Fruit fly (Drosophila melanogaster) whole organism, embryonic: ENCODE results near the gene CG43679.

Experiments used
- Atf6 ChIP-seq: fragments of 200-800 bp; sonication (Bioruptor generic); IDR thresholded peaks from 2 replicates; pipeline ENCODE4 v1.3.6; 2022; ENCODE audit warnings: missing biosample characterization, missing genetic modification characterization
- Bdp1 ChIP-seq: fragments of 200-800 bp; sonication (Bioruptor generic); optimal IDR thresholded peaks from 3 replicates; lab custom pipeline; 2016; ENCODE audit warnings: missing biosample characterization, missing genetic modification characterization
- CG10543 ChIP-seq: fragments of 200-800 bp; sonication (Bioruptor generic); optimal IDR thresholded peaks from 3 replicates; lab custom pipeline; 2017; ENCODE audit warnings: missing biosample characterization, mild to moderate bottlenecking, missing genetic modification characterization, moderate library complexity
- CG11093 ChIP-seq: fragments of 200-800 bp; sonication (Bioruptor generic); IDR thresholded peaks from 3 replicates; pipeline ENCODE4 v1.3.6; 2022; ENCODE audit warnings: missing biosample characterization, missing genetic modification characterization
- CG11695 ChIP-seq: fragments of 200-800 bp; sonication (Bioruptor generic); IDR thresholded peaks from 3 replicates; pipeline ENCODE4 v1.3.6; 2022; ENCODE audit warnings: missing biosample characterization, missing genetic modification characterization
- CG1233 ChIP-seq: fragments of 200-800 bp; sonication (Bioruptor generic); optimal IDR thresholded peaks from 4 replicates; lab custom pipeline; 2018; ENCODE audit warnings: missing biosample characterization, mild to moderate bottlenecking, missing genetic modification characterization
- CG1603 ChIP-seq: fragments of 200-800 bp; sonication (Bioruptor generic); optimal IDR thresholded peaks from 2 replicates; lab custom pipeline; 2019; ENCODE audit warnings: missing biosample characterization, mild to moderate bottlenecking, missing genetic modification characterization, moderate library complexity
- CG17186 ChIP-seq: fragments of 200-800 bp; sonication (Bioruptor generic); optimal IDR thresholded peaks from 3 replicates; lab custom pipeline; 2017; ENCODE audit warnings: missing biosample characterization, missing genetic modification reagents, missing genetic modification characterization
- CG17912 ChIP-seq: fragments of 200-800 bp; sonication (Bioruptor generic); optimal IDR thresholded peaks from 2 replicates; lab custom pipeline; 2018; ENCODE audit warnings: missing biosample characterization, mild to moderate bottlenecking, missing genetic modification characterization
- CG2202 ChIP-seq: fragments of 200-800 bp; sonication (Bioruptor generic); optimal IDR thresholded peaks from 2 replicates; lab custom pipeline; 2018; ENCODE audit warnings: missing biosample characterization, mild to moderate bottlenecking, missing genetic modification characterization
- CG3163 ChIP-seq: fragments of 200-800 bp; sonication (Bioruptor generic); optimal IDR thresholded peaks from 3 replicates; lab custom pipeline; 2016; ENCODE audit warnings: missing biosample characterization, missing genetic modification characterization
- CG32767 ChIP-seq: fragments of 200-800 bp; sonication (Bioruptor generic); IDR thresholded peaks from 2 replicates; pipeline ENCODE4 v1.3.6; 2022; ENCODE audit warnings: missing biosample characterization, missing genetic modification characterization
- CG34224 ChIP-seq: fragments of 200-800 bp; sonication (Bioruptor generic); IDR thresholded peaks from 3 replicates; pipeline ENCODE4 v1.3.6; 2022; ENCODE audit warnings: missing biosample characterization, missing genetic modification characterization; ENCODE audit not compliant: partially characterized antibody
- CG34376 ChIP-seq: fragments of 200-800 bp; sonication (Bioruptor generic); optimal IDR thresholded peaks from 2 replicates; lab custom pipeline; 2018; ENCODE audit warnings: missing biosample characterization, mild to moderate bottlenecking, missing genetic modification characterization
- CG34422 ChIP-seq: fragments of 200-800 bp; sonication (Bioruptor generic); IDR thresholded peaks from 3 replicates; pipeline ENCODE4 v1.3.6; 2022; ENCODE audit warnings: missing biosample characterization, missing genetic modification characterization
- CG3847 ChIP-seq: fragments of 200-800 bp; sonication (Bioruptor generic); IDR thresholded peaks from 2 replicates; pipeline ENCODE4 v1.3.6; 2022; ENCODE audit warnings: missing biosample characterization, missing genetic modification characterization
- CG4424 ChIP-seq: fragments of 200-800 bp; sonication (Bioruptor generic); optimal IDR thresholded peaks from 3 replicates; lab custom pipeline; 2016; ENCODE audit warnings: missing biosample characterization, missing genetic modification characterization
- CG6791 ChIP-seq: fragments of 200-800 bp; sonication (Bioruptor generic); IDR thresholded peaks from 3 replicates; pipeline ENCODE4 v1.3.6; 2022; ENCODE audit warnings: missing biosample characterization, missing genetic modification characterization; ENCODE audit not compliant: partially characterized antibody
- CG6854 ChIP-seq: fragments of 200-800 bp; sonication (Bioruptor generic); optimal IDR thresholded peaks from 3 replicates; lab custom pipeline; 2017; ENCODE audit warnings: missing biosample characterization, mild to moderate bottlenecking, missing genetic modification characterization
- CG7357 ChIP-seq: fragments of 200-800 bp; sonication (Bioruptor generic); IDR thresholded peaks from 3 replicates; pipeline ENCODE4 v1.3.6; 2022; ENCODE audit warnings: missing biosample characterization, missing genetic modification characterization
- Camta ChIP-seq: fragments of 200-800 bp; sonication (Bioruptor generic); optimal IDR thresholded peaks from 2 replicates; lab custom pipeline; 2016; ENCODE audit warnings: missing biosample characterization, missing genetic modification characterization
- D19B ChIP-seq: fragments of 200-800 bp; sonication (Bioruptor generic); optimal IDR thresholded peaks from 2 replicates; lab custom pipeline; 2017; ENCODE audit warnings: missing biosample characterization, mild to moderate bottlenecking, missing genetic modification characterization
- Doc2 ChIP-seq: fragments of 200-800 bp; sonication (Bioruptor generic); IDR thresholded peaks from 2 replicates; pipeline ENCODE4 v1.3.6; 2022; ENCODE audit warnings: missing biosample characterization, missing genetic modification characterization
- Hmx ChIP-seq: fragments of 200-800 bp; sonication (Bioruptor generic); optimal IDR thresholded peaks from 2 replicates; lab custom pipeline; 2016; ENCODE audit warnings: missing biosample characterization, missing genetic modification characterization
- MESR4 ChIP-seq: fragments of 200-800 bp; sonication (Bioruptor generic); optimal IDR thresholded peaks from 2 replicates; lab custom pipeline; 2018; ENCODE audit warnings: missing biosample characterization, mild to moderate bottlenecking, missing genetic modification characterization, moderate library complexity
- Rx ChIP-seq: fragments of 200-800 bp; sonication (Bioruptor generic); IDR thresholded peaks from 2 replicates; pipeline ENCODE4 v1.3.6; 2022; ENCODE audit warnings: missing biosample characterization, missing genetic modification characterization
- TFAM ChIP-seq: fragments of 200-800 bp; sonication (Bioruptor generic); optimal IDR thresholded peaks from 2 replicates; lab custom pipeline; 2017; ENCODE audit warnings: missing biosample characterization, missing genetic modification characterization, inconsistent platforms
- Xbp1 ChIP-seq: fragments of 200-800 bp; sonication (Bioruptor generic); optimal IDR thresholded peaks from 3 replicates; lab custom pipeline; 2016; ENCODE audit warnings: missing biosample characterization, mild to moderate bottlenecking, missing genetic modification characterization
- bcd ChIP-seq: fragments of 200-800 bp; sonication (Bioruptor generic); optimal IDR thresholded peaks from 2 replicates; lab custom pipeline; 2017; ENCODE audit warnings: missing biosample characterization, mild to moderate bottlenecking, missing genetic modification characterization
- chinmo ChIP-seq: fragments of 200-800 bp; sonication (Bioruptor generic); IDR thresholded peaks from 4 replicates; pipeline ENCODE4 v1.3.6; 2022; ENCODE audit warnings: missing biosample characterization, missing genetic modification characterization; ENCODE audit not compliant: partially characterized antibody
- corto ChIP-seq: fragments of 200-800 bp; sonication (Bioruptor generic); optimal IDR thresholded peaks from 2 replicates; lab custom pipeline; 2016; ENCODE audit warnings: missing biosample characterization, mild to moderate bottlenecking, missing genetic modification characterization, moderate library complexity
- crp ChIP-seq, 2 experiments: fragments of 200-800 bp; sonication (Bioruptor generic); optimal IDR thresholded peaks; 2 replicates in 1 of 2; 3 replicates in 1 of 2; lab custom pipeline; 2017; ENCODE audit warnings: missing biosample characterization in 2 of 2, missing genetic modification characterization in 2 of 2, mild to moderate bottlenecking in 1 of 2, moderate library complexity in 1 of 2
- cwo ChIP-seq: fragments of 200-800 bp; sonication (Bioruptor generic); optimal IDR thresholded peaks from 3 replicates; lab custom pipeline; 2017; ENCODE audit warnings: missing biosample characterization, missing genetic modification characterization, mild to moderate bottlenecking, moderate library complexity, missing genetic modification reagents
- disco-r ChIP-seq: fragments of 200-800 bp; sonication (Bioruptor generic); optimal IDR thresholded peaks from 2 replicates; lab custom pipeline; 2016; ENCODE audit warnings: missing biosample characterization, missing genetic modification characterization
- dm ChIP-seq: fragments of 200-800 bp; sonication (Bioruptor generic); optimal IDR thresholded peaks from 3 replicates; lab custom pipeline; 2016; ENCODE audit warnings: missing biosample characterization, missing genetic modification characterization
- en ChIP-seq: fragments of 200-800 bp; sonication (Bioruptor generic); optimal IDR thresholded peaks from 2 replicates; lab custom pipeline; 2016; ENCODE audit warnings: missing biosample characterization, missing genetic modification characterization
- fd96Cb ChIP-seq: fragments of 200-800 bp; sonication (Bioruptor generic); optimal IDR thresholded peaks from 2 replicates; lab custom pipeline; 2018; ENCODE audit warnings: missing biosample characterization, mild to moderate bottlenecking, missing genetic modification characterization, moderate library complexity
- fru ChIP-seq: fragments of >200 bp; optimal IDR thresholded peaks from 2 replicates; lab custom pipeline; 2017
- grn ChIP-seq: fragments of 200-800 bp; sonication (Bioruptor generic); optimal IDR thresholded peaks from 3 replicates; lab custom pipeline; 2017; ENCODE audit warnings: missing biosample characterization, missing genetic modification characterization
- h ChIP-seq: fragments of >200 bp; optimal IDR thresholded peaks from 2 replicates; lab custom pipeline; 2017
- kay ChIP-seq: fragments of 200-800 bp; sonication (Bioruptor generic); optimal IDR thresholded peaks from 2 replicates; lab custom pipeline; 2016; ENCODE audit warnings: missing biosample characterization, missing genetic modification characterization
- lmd ChIP-seq: fragments of 200-800 bp; sonication (Bioruptor generic); IDR thresholded peaks from 2 replicates; pipeline ENCODE4 v1.3.6; 2022; ENCODE audit warnings: missing biosample characterization, missing genetic modification characterization
- lola ChIP-seq, 3 experiments: fragments of >200 bp in 2 of 3; fragments of 200-800 bp in 1 of 3; sonication (Bioruptor generic) in 1 of 3; optimal IDR thresholded peaks; 2 replicates each; lab custom pipeline; 2017 to 2019; ENCODE audit warnings: missing biosample characterization in 3 of 3, missing genetic modification characterization in 3 of 3, mild to moderate bottlenecking in 1 of 3, moderate library complexity in 1 of 3
- pan ChIP-seq, 4 experiments: fragments of >200 bp in 3 of 4; fragments of 200-800 bp in 1 of 4; sonication (Bioruptor generic) in 1 of 4; optimal IDR thresholded peaks in 3 of 4; IDR thresholded peaks in 1 of 4; 2 replicates each; pipeline versions ENCODE4 v1.3.6 to Lab custom; 2017 to 2022; ENCODE audit warnings: missing biosample characterization in 2 of 4, missing genetic modification characterization in 2 of 4, mixed read lengths in 1 of 4
- sens ChIP-seq: fragments of 200-800 bp; sonication (Bioruptor generic); peaks from one replicate; lab custom pipeline; 2016; ENCODE audit warnings: missing biosample characterization, missing genetic modification characterization
- ssp ChIP-seq: fragments of 200-800 bp; sonication (Bioruptor generic); IDR thresholded peaks from 2 replicates; pipeline ENCODE4 v1.3.6; 2022; ENCODE audit warnings: missing biosample characterization, missing genetic modification characterization
- stc ChIP-seq: fragments of 200-800 bp; sonication (Bioruptor generic); IDR thresholded peaks from 2 replicates; pipeline ENCODE4 v1.3.6; 2022; ENCODE audit warnings: missing biosample characterization, missing genetic modification characterization
- tin ChIP-seq: fragments of 200-800 bp; sonication (Bioruptor generic); optimal IDR thresholded peaks from 3 replicates; lab custom pipeline; 2016; ENCODE audit warnings: missing biosample characterization, missing genetic modification characterization
- vvl ChIP-seq: fragments of 200-800 bp; sonication (Bioruptor generic); IDR thresholded peaks from 2 replicates; pipeline ENCODE4 v1.3.6; 2022; ENCODE audit warnings: missing biosample characterization, missing genetic modification characterization
- wdn ChIP-seq: fragments of 200-800 bp; sonication (Bioruptor generic); IDR thresholded peaks from 2 replicates; pipeline ENCODE4 v1.3.6; 2022; ENCODE audit warnings: missing biosample characterization, missing genetic modification characterization
- zf30C ChIP-seq: fragments of 200-800 bp; sonication (Bioruptor generic); optimal IDR thresholded peaks from 3 replicates; lab custom pipeline; 2018; ENCODE audit warnings: missing biosample characterization, mild to moderate bottlenecking, missing genetic modification characterization

Gene CG43679

dm6 chr3L:15093929-15094588 lies 42.8 kb upstream of the CG43679 start (continued):
- TF ChIP-seq lmd (GFP tag; lab: Robert Waterston, UW) (no peak), h (lab: Kevin White, UChicago) (no peak), CG3847 (GFP tag; lab: Robert Waterston, UW) (no peak), CG34376 (no peak), Atf6 (GFP tag; lab: Robert Waterston, UW) (no peak), CG6854 (GFP tag; lab: Kevin White, UChicago) (peak; percentile 15), tin (GFP tag; lab: Kevin White, UChicago) (no peak), Camta (GFP tag; lab: Kevin White, UChicago) (no peak), corto (no peak), Hmx (no peak), en (GFP tag; lab: Kevin White, UChicago) (no peak), CG1603 (no peak), wdn (no peak), CG34224 (GFP tag; lab: Robert Waterston, UW) (no peak), chinmo (GFP tag; lab: Robert Waterston, UW) (0 out of 4 replicates have a peak, but pooled peaks have one; percentile 52), CG7357 (GFP tag; lab: Robert Waterston, UW) (no peak), vvl (GFP tag; lab: Robert Waterston, UW) (0 out of 2 replicates have a peak, but pooled peaks have one; percentile 28), CG17186 (GFP tag; lab: Kevin White, UChicago) (no peak), CG1233 (GFP tag; lab: Kevin White, UChicago) (no peak), CG4424 (GFP tag; lab: Kevin White, UChicago) (no peak), grn (GFP tag; lab: Kevin White, UChicago) (no peak), Doc2 (no peak), fd96Cb (tag; lab: Kevin White, UChicago) (no peak), zf30C (GFP tag; lab: Kevin White, UChicago) (no peak), MESR4 (GFP tag; lab: Kevin White, UChicago) (no peak), stc (GFP tag; lab: Robert Waterston, UW) (no peak), CG17912 (GFP tag; lab: Kevin White, UChicago) (no peak), Rx (no peak), Xbp1 (GFP tag; lab: Kevin White, UChicago) (no peak), kay (no peak), ssp (GFP tag; lab: Robert Waterston, UW) (no peak), CG2202 (tag; lab: Kevin White, UChicago) (no peak), D19B (no peak), sens (GFP tag; lab: Kevin White, UChicago) (peak; percentile 85), dm (GFP tag; lab: Kevin White, UChicago) (no peak), TFAM (GFP tag; lab: Kevin White, UChicago) (no peak), lola (GFP tag; optimal IDR thresholded peaks at IDR 0.05; lab: Kevin White, UChicago) (no peak), disco-r (no peak), bcd (GFP tag; lab: Kevin White, UChicago) (no peak), cwo (GFP tag; lab: Kevin White, UChicago) (peak; percentile 3), fru (lab: Kevin White, UChicago) (no peak), CG3163 (GFP tag; lab: Kevin White, UChicago) (no peak), CG11093 (no peak), CG11695 (GFP tag; lab: Robert Waterston, UW) (no peak), CG6791 (GFP tag; lab: Robert Waterston, UW) (no peak), CG34422 (no peak; the same call in 2 of the 3 replicates), CG10543 (GFP tag; lab: Kevin White, UChicago) (no peak), Bdp1 (GFP tag; lab: Kevin White, UChicago) (no peak), pan (optimal IDR thresholded peaks at IDR 0.05; lab: Kevin White, UChicago) (no peak), pan (GFP tag; optimal IDR thresholded peaks at IDR 0.05 in 1 of 2, IDR thresholded peaks at IDR 0.05 in 1 of 2) (peak in 1 of 2 experiments; percentile 16), crp (GFP tag; optimal IDR thresholded peaks at IDR 0.05; lab: Kevin White, UChicago) (no peak), CG32767 (GFP tag; lab: Robert Waterston, UW) (no peak)
